Worm (Caenorhabditis elegans) whole organism, late embryonic: ENCODE measurements around the gene srd-59.

ENCODE experiments used
- ama-1 ChIP-seq: fragments of 150-350 bp; optimal IDR thresholded peaks from 2 replicates; lab custom pipeline; 2014
- ceh-2 ChIP-seq: sonication (generic microtip); optimal IDR thresholded peaks from 2 replicates; lab custom pipeline; 2016; ENCODE audit warnings: missing genotype, missing genetic modification characterization, missing compliant biosample characterization
- ets-4 ChIP-seq: sonication (generic microtip); optimal IDR thresholded peaks from 2 replicates; lab custom pipeline; 2016; ENCODE audit warnings: missing genetic modification characterization, missing compliant biosample characterization
- gmeb-2 ChIP-seq: sonication (generic microtip); optimal IDR thresholded peaks from 2 replicates; lab custom pipeline; 2016; ENCODE audit warnings: missing genetic modification characterization, inconsistent platforms, missing compliant biosample characterization
- hlh-8 ChIP-seq: sonication (generic microtip); optimal IDR thresholded peaks from 2 replicates; lab custom pipeline; 2016; ENCODE audit warnings: missing genotype, missing genetic modification characterization, missing compliant biosample characterization
- nfya-1 ChIP-seq: sonication (generic microtip); optimal IDR thresholded peaks from 2 replicates; lab custom pipeline; 2017; ENCODE audit warnings: missing genetic modification characterization, mild to moderate bottlenecking, missing compliant biosample characterization, antibody characterized with exemption, moderate library complexity
- odd-2 ChIP-seq: sonication (generic microtip); optimal IDR thresholded peaks from 2 replicates; lab custom pipeline; 2017; ENCODE audit warnings: antibody characterized with exemption, mild to moderate bottlenecking, missing genetic modification characterization, missing compliant biosample characterization
- unc-55 ChIP-seq: sonication (generic microtip); optimal IDR thresholded peaks from 2 replicates; lab custom pipeline; 2017; ENCODE audit warnings: missing biosample characterization, missing genetic modification reagents, missing genetic modification characterization

ce11 chrII:7230684-7231083 lies 25.2 kb downstream of the srd-59 start:
- no peak for TF ChIP-seq ceh-2
- no peak for TF ChIP-seq unc-55
- TF ChIP-seq nfya-1 (tag; lab: Kevin White, UChicago): no peak
- no peak for TF ChIP-seq ets-4
- no peak for TF ChIP-seq gmeb-2 (tag; lab: Kevin White, UChicago)
- no peak for TF ChIP-seq ama-1 (lab: Kevin White, UChicago)
- no peak for TF ChIP-seq odd-2
- TF ChIP-seq hlh-8 (tag; lab: Kevin White, UChicago): no peak
